Worm (Caenorhabditis elegans): ENCODE measurements around the gene arc-1.

The arc-1 gene

DNA sequence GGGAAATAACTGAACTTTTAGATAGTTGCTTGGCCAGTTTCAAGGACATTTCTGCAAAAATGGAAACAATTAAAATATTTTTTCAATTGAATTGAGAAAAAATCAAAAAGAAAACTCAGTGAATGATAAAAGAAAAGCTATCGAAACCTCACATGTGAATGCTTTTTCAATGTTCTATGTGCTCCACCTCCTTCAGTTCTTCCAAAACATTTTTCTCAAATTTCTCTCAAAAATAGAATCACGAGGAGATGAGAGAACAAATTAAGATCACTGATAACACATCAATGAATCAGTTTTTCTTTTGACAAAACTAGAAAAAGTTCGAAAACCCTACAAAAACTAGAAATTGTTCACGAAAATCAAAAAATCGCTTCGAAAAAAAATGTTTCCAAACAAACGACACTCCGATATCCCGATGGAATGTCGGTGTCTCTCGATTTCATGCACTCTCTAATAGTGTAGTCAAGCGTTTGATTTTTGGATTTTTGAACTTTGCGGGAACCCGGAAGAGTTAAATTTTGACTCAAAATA lies 11.9 kb downstream of the arc-1 start, which contains the start of gene ZK1320.9 (continued):
- TF ChIP-seq pha-4 (GFP tag; IDR thresholded peaks at IDR 0.05) (no peak), pha-4 (tag; optimal IDR thresholded peaks at IDR 0.05) (peak; percentile 24), T20F7.1 (GFP tag; optimal IDR thresholded peaks at IDR 0.05) (peak; percentile 83), nhr-10 (tag; optimal IDR thresholded peaks at IDR 0.05) (peak; percentile 9), madf-9 (GFP tag; conservative IDR thresholded peaks at IDR 0.05) (no peak), hlh-30 (tag; optimal IDR thresholded peaks at IDR 0.05; ENCODE audit: insufficient read depth) (peak; percentile 48), unc-130 (GFP tag; optimal IDR thresholded peaks at IDR 0.05) (no peak), F26F4.8 (GFP tag; conservative IDR thresholded peaks at IDR 0.05) (no peak), dmd-6 (GFP tag; IDR thresholded peaks at IDR 0.05) (peak; percentile 48; the same call in 1 of the 2 replicates), set-16 (GFP tag; IDR thresholded peaks at IDR 0.05) (no peak), nhr-77 (tag; optimal IDR thresholded peaks at IDR 0.05) (peak; percentile 67), nhr-11 (tag; optimal IDR thresholded peaks at IDR 0.05) (peak; percentile 75), ztf-11 (tag; optimal IDR thresholded peaks at IDR 0.05) (no peak), mdl-1 (tag; optimal IDR thresholded peaks at IDR 0.05) (peak in 1 of 2 experiments; percentile 41)

DNA sequence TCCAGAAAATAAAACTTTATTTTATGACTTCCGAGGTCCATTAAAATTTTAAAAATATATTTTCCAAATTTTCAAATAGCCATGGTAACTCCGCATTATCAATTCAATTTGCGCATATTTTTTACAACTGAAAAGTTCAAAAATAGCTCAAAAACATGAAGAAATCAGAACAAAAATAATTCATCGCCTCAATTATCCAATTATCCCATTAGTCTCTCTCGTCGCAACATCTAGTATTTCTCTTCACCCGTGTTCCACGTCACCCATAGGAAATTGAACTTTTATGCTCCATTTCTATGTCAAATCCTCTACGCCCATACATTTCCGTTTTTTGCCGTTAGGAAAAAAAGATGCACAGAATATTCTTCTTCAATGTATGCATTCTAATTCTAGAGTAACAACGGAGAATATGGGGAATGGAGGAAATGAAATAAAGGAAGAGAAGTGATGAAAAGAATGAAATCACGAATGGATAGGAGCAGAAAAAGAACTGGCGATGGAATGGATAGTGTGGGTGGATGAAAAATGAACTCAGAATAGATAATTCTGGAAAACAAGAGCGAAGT lies 15.4 kb downstream of the arc-1 start:
- TF ChIP-seq lsy-2 (tag; optimal IDR thresholded peaks at IDR 0.05) (peak in 1 of 2 experiments; percentile 12), nhr-237 (tag; optimal IDR thresholded peaks at IDR 0.05) (no peak), fkh-10 (GFP tag; optimal IDR thresholded peaks at IDR 0.05) (peak; percentile 89), nhr-102 (tag; optimal IDR thresholded peaks at IDR 0.05) (no peak), daf-12 (tag; optimal IDR thresholded peaks at IDR 0.05) (no peak), nhr-6 (tag; optimal IDR thresholded peaks at IDR 0.05) (no peak), set-16 (GFP tag; IDR thresholded peaks at IDR 0.05) (no peak), lin-15B (tag; optimal IDR thresholded peaks at IDR 0.05) (no peak), zfp-3 (GFP tag; conservative IDR thresholded peaks at IDR 0.05) (no peak), nhr-42 (GFP tag; IDR thresholded peaks at IDR 0.05) (no peak), hlh-11 (tag; optimal IDR thresholded peaks at IDR 0.05) (no peak), ctbp-1 (GFP tag; IDR thresholded peaks at IDR 0.05) (peak; percentile 64), lin-38 (GFP tag; IDR thresholded peaks at IDR 0.05) (no peak), madf-9 (GFP tag; conservative IDR thresholded peaks at IDR 0.05) (no peak), jun-1 (tag; optimal IDR thresholded peaks at IDR 0.05) (no peak), ces-1 (GFP tag; optimal IDR thresholded peaks at IDR 0.05) (peak; percentile 73), lim-7 (GFP tag; IDR thresholded peaks at IDR 0.05) (no peak), hmg-1.1 (GFP tag; IDR thresholded peaks at IDR 0.05) (no peak), lir-3 (tag; optimal IDR thresholded peaks at IDR 0.05) (no peak), lin-1 (GFP tag; IDR thresholded peaks at IDR 0.05) (no peak)

DNA sequence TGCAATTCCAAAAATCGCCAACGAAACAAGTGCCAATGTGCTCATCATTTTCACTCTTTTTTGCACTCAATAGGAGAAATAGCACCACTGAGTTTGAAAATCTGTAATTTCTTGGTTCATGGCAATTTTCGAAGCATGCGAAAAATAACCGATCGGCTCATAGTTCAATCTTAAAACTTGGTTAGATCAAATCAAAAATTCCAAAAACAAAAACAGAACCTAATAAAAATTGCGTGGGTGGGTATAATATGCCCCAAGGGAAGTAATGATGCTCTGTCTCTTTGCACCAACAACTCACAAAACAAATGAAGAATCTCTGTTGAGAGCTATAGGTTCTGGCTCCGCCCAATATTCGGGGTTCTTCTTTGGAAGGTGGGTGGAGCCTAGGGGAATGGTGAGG lies 17.1 kb downstream of the arc-1 start, which contains the start of gene nlp-11:
Gene nlp-11 (minus strand): TSS at position 101 of the 400 bp plus-strand sequence.
- TF ChIP-seq ceh-32 (tag; optimal IDR thresholded peaks at IDR 0.05; ENCODE audit: poor library complexity): no peak
- peak in 1 of 2 experiments; percentile 57 for TF ChIP-seq unc-62 (GFP tag; optimal IDR thresholded peaks at IDR 0.05 in 1 of 2)
- TF ChIP-seq unc-62 (tag; optimal IDR thresholded peaks at IDR 0.05): no peak
- TF ChIP-seq fos-1 (tag; optimal IDR thresholded peaks at IDR 0.05): no peak
- no peak for TF ChIP-seq nhr-28 (tag; optimal IDR thresholded peaks at IDR 0.05)
- TF ChIP-seq lin-29 (GFP tag; IDR thresholded peaks at IDR 0.05): no peak
- no peak for TF ChIP-seq lin-1 (GFP tag; IDR thresholded peaks at IDR 0.05)

Measured in whole organism, L4 larva.